Worm (Caenorhabditis elegans) whole organism, L4 larva: ENCODE results near the gene C23G10.7.

Source experiments
- R02D3.7 ChIP-seq: fragments of 150-350 bp; sonication (generic microtip); optimal IDR thresholded peaks from 3 replicates; lab custom pipeline; 2014; ENCODE audit warnings: missing biosample characterization, missing genetic modification characterization
- Y5F2A.4 ChIP-seq: fragments of 200-800 bp; sonication (Bioruptor generic); optimal IDR thresholded peaks from 2 replicates; lab custom pipeline; 2018; ENCODE audit warnings: mild to moderate bottlenecking, missing genetic modification characterization, missing compliant biosample characterization
- arid-1 ChIP-seq: fragments of 200-800 bp; sonication (Bioruptor generic); conservative IDR thresholded peaks from 2 replicates; pipeline ENCODE4 v1.3.6; 2022; ENCODE audit warnings: missing genetic modification reagents, missing genetic modification characterization, missing compliant biosample characterization
- ceh-32 ChIP-seq: sonication (generic microtip); optimal IDR thresholded peaks from 2 replicates; lab custom pipeline; 2016; ENCODE audit warnings: mild to moderate bottlenecking, missing genetic modification characterization, missing compliant biosample characterization; ENCODE audit not compliant: poor library complexity
- ceh-44 ChIP-seq: fragments of 200-800 bp; sonication (Bioruptor generic); IDR thresholded peaks from 2 replicates; pipeline ENCODE4 v1.3.6; 2022; ENCODE audit warnings: missing genetic modification reagents, missing genetic modification characterization, missing compliant biosample characterization
- ceh-82 ChIP-seq: sonication (generic microtip); optimal IDR thresholded peaks from 2 replicates; lab custom pipeline; 2017; ENCODE audit warnings: missing biosample characterization, missing genetic modification characterization
- cey-2 ChIP-seq: sonication (generic microtip); optimal IDR thresholded peaks from 3 replicates; lab custom pipeline; 2017; ENCODE audit warnings: missing genetic modification characterization, mild to moderate bottlenecking, missing compliant biosample characterization, antibody characterized with exemption, borderline replicate concordance; ENCODE audit not compliant: insufficient read depth
- ctbp-1 ChIP-seq: fragments of 200-800 bp; sonication (Bioruptor generic); IDR thresholded peaks from 2 replicates; pipeline ENCODE4 v1.3.6; 2022; ENCODE audit warnings: missing genetic modification reagents, missing genetic modification characterization, missing compliant biosample characterization
- daf-19 ChIP-seq: fragments of 200-800 bp; sonication (Bioruptor generic); conservative IDR thresholded peaks from 2 replicates; pipeline ENCODE4 v1.3.6; 2022; ENCODE audit warnings: missing genetic modification characterization, missing compliant biosample characterization
- dpl-1 ChIP-seq: fragments of 150-350 bp; optimal IDR thresholded peaks from 2 replicates; lab custom pipeline; 2014; ENCODE audit warnings: missing biosample characterization, missing genetic modification reagents, missing genetic modification characterization
- duxl-1 ChIP-seq: sonication (generic microtip); optimal IDR thresholded peaks from 2 replicates; lab custom pipeline; 2016; ENCODE audit warnings: mild to moderate bottlenecking, missing genetic modification characterization, moderate library complexity, missing compliant biosample characterization; ENCODE audit not compliant: poor library complexity
- egl-27 ChIP-seq: sonication (generic microtip); optimal IDR thresholded peaks from 3 replicates; lab custom pipeline; 2017; ENCODE audit warnings: missing biosample characterization, missing genetic modification reagents, missing genetic modification characterization
- egl-43 ChIP-seq: fragments of 200-800 bp; sonication (Bioruptor generic); IDR thresholded peaks from 2 replicates; pipeline ENCODE4 v1.3.6; 2022; ENCODE audit warnings: missing genetic modification reagents, missing genetic modification characterization, missing compliant biosample characterization
- fkh-10 ChIP-seq: fragments of 150-350 bp; optimal IDR thresholded peaks from 2 replicates; lab custom pipeline; 2014; ENCODE audit warnings: missing biosample characterization, missing genetic modification reagents, missing genetic modification characterization
- fos-1 ChIP-seq: fragments of 150-350 bp; optimal IDR thresholded peaks from 2 replicates; lab custom pipeline; 2014; ENCODE audit warnings: missing biosample characterization, missing genetic modification characterization
- gei-8 ChIP-seq: fragments of 200-800 bp; sonication (Bioruptor generic); optimal IDR thresholded peaks from 2 replicates; lab custom pipeline; 2018; ENCODE audit warnings: mild to moderate bottlenecking, missing genetic modification characterization, missing compliant biosample characterization
- hif-1 ChIP-seq, 2 experiments: sonication (generic microtip); optimal IDR thresholded peaks; 2 replicates each; lab custom pipeline; 2016 to 2017; ENCODE audit warnings: missing compliant biosample characterization in 2 of 2, missing genetic modification characterization in 2 of 2, missing genetic modification reagents in 2 of 2, missing genotype in 2 of 2, mild to moderate bottlenecking in 1 of 2
- hmg-1.1 ChIP-seq: fragments of 200-800 bp; sonication (Bioruptor generic); IDR thresholded peaks from 2 replicates; pipeline ENCODE4 v1.3.6; 2022; ENCODE audit warnings: missing genetic modification reagents, missing genetic modification characterization, missing compliant biosample characterization
- jun-1 ChIP-seq: fragments of 150-350 bp; optimal IDR thresholded peaks from 2 replicates; lab custom pipeline; 2014; ENCODE audit warnings: missing biosample characterization, missing genetic modification reagents, missing genetic modification characterization
- lim-7 ChIP-seq: fragments of 200-800 bp; sonication (Bioruptor generic); IDR thresholded peaks from 2 replicates; pipeline ENCODE4 v1.3.6; 2022; ENCODE audit warnings: missing genetic modification characterization, missing compliant biosample characterization
- lin-1 ChIP-seq: fragments of 200-800 bp; sonication (Bioruptor generic); IDR thresholded peaks from 2 replicates; pipeline ENCODE4 v1.3.6; 2022; ENCODE audit warnings: missing genetic modification reagents, missing genetic modification characterization, missing compliant biosample characterization
- lin-13 ChIP-seq: fragments of 150-350 bp; optimal IDR thresholded peaks from 2 replicates; lab custom pipeline; 2014; ENCODE audit warnings: missing biosample characterization, missing genetic modification reagents, missing genetic modification characterization
- lin-15B ChIP-seq: fragments of 150-350 bp; sonication (generic microtip); optimal IDR thresholded peaks from 3 replicates; lab custom pipeline; 2014; ENCODE audit warnings: missing biosample characterization, missing genetic modification characterization
- lin-39 ChIP-seq: fragments of 150-350 bp; optimal IDR thresholded peaks from 2 replicates; lab custom pipeline; 2014; ENCODE audit warnings: missing biosample characterization, missing genetic modification reagents, missing genetic modification characterization
- lir-3 ChIP-seq: sonication (generic microtip); optimal IDR thresholded peaks from 2 replicates; lab custom pipeline; 2016; ENCODE audit warnings: mild to moderate bottlenecking, missing genetic modification characterization, missing compliant biosample characterization
- madf-5 ChIP-seq, 2 experiments: fragments of 200-800 bp; sonication (Bioruptor generic); IDR thresholded peaks; 2 replicates each; pipeline ENCODE4 v1.3.6; 2022; ENCODE audit warnings: missing compliant biosample characterization in 2 of 2, missing genetic modification characterization in 2 of 2
- madf-9 ChIP-seq: fragments of 200-800 bp; sonication (Bioruptor generic); conservative IDR thresholded peaks from 2 replicates; pipeline ENCODE4 v1.3.6; 2022; ENCODE audit warnings: missing genetic modification reagents, missing genetic modification characterization, missing compliant biosample characterization
- mdl-1 ChIP-seq, 2 experiments: fragments of 150-350 bp in 1 of 2; sonication (generic microtip) in 1 of 2; optimal IDR thresholded peaks; 2 replicates each; lab custom pipeline; 2014 to 2017; ENCODE audit warnings: missing biosample characterization in 2 of 2, missing genetic modification characterization in 2 of 2
- mep-1 ChIP-seq: fragments of 150-350 bp; sonication (generic microtip); optimal IDR thresholded peaks from 3 replicates; lab custom pipeline; 2014; ENCODE audit warnings: missing biosample characterization, missing genetic modification characterization
- mes-2 ChIP-seq: sonication (generic microtip); optimal IDR thresholded peaks from 2 replicates; lab custom pipeline; 2016; ENCODE audit warnings: missing genotype, mild to moderate bottlenecking, missing genetic modification characterization, missing compliant biosample characterization; ENCODE audit not compliant: poor library complexity, severe bottlenecking
- mxl-3 ChIP-seq: fragments of 200-800 bp; sonication (Bioruptor generic); optimal IDR thresholded peaks from 2 replicates; lab custom pipeline; 2018; ENCODE audit warnings: mild to moderate bottlenecking, missing genetic modification characterization, missing compliant biosample characterization
- nhr-10 ChIP-seq: fragments of 150-350 bp; optimal IDR thresholded peaks from 2 replicates; lab custom pipeline; 2014; ENCODE audit warnings: missing biosample characterization, missing genetic modification characterization
- nhr-111 ChIP-seq: fragments of 200-800 bp; sonication (Bioruptor generic); optimal IDR thresholded peaks from 2 replicates; lab custom pipeline; 2018; ENCODE audit warnings: mild to moderate bottlenecking, missing genetic modification characterization, missing compliant biosample characterization
- nhr-237 ChIP-seq: sonication (generic microtip); optimal IDR thresholded peaks from 2 replicates; lab custom pipeline; 2017; ENCODE audit warnings: missing biosample characterization, missing genetic modification characterization
- nhr-42 ChIP-seq: fragments of 200-800 bp; sonication (Bioruptor generic); IDR thresholded peaks from 2 replicates; pipeline ENCODE4 v1.3.6; 2022; ENCODE audit warnings: missing genetic modification characterization, missing compliant biosample characterization
- nhr-6 ChIP-seq: fragments of 150-350 bp; optimal IDR thresholded peaks from 2 replicates; lab custom pipeline; 2014; ENCODE audit warnings: missing biosample characterization, missing genetic modification characterization
- nhr-77 ChIP-seq: fragments of 150-350 bp; optimal IDR thresholded peaks from 2 replicates; lab custom pipeline; 2014; ENCODE audit warnings: missing biosample characterization, missing genetic modification characterization
- php-3 ChIP-seq: fragments of 200-800 bp; sonication (Bioruptor generic); IDR thresholded peaks from 2 replicates; pipeline ENCODE4 v1.3.6; 2022; ENCODE audit warnings: missing genetic modification reagents, missing genetic modification characterization, missing compliant biosample characterization
- pqm-1 ChIP-seq: sonication (generic microtip); optimal IDR thresholded peaks from 2 replicates; lab custom pipeline; 2017; ENCODE audit warnings: missing biosample characterization, missing genetic modification characterization
- saeg-2 ChIP-seq: fragments of 200-800 bp; sonication (Bioruptor generic); IDR thresholded peaks from 2 replicates; pipeline ENCODE4 v1.3.6; 2022; ENCODE audit warnings: missing genetic modification reagents, missing genetic modification characterization, missing compliant biosample characterization
- set-16 ChIP-seq: fragments of 200-800 bp; sonication (Bioruptor generic); IDR thresholded peaks from 2 replicates; pipeline ENCODE4 v1.3.6; 2022; ENCODE audit warnings: missing genetic modification reagents, missing genetic modification characterization, missing compliant biosample characterization
- skn-1 ChIP-seq: fragments of 150-350 bp; optimal IDR thresholded peaks from 2 replicates; lab custom pipeline; 2014; ENCODE audit warnings: missing biosample characterization, missing genetic modification characterization
- spr-3 ChIP-seq: fragments of 200-800 bp; sonication (Bioruptor generic); optimal IDR thresholded peaks from 2 replicates; lab custom pipeline; 2018; ENCODE audit warnings: mild to moderate bottlenecking, missing genetic modification characterization, missing compliant biosample characterization
- tag-97 ChIP-seq: fragments of 200-800 bp; sonication (Bioruptor generic); IDR thresholded peaks from 2 replicates; pipeline ENCODE4 v1.3.6; 2022; ENCODE audit warnings: missing genetic modification characterization, missing compliant biosample characterization
- tra-1 ChIP-seq: fragments of 200-800 bp; sonication (Bioruptor generic); IDR thresholded peaks from 2 replicates; pipeline ENCODE4 v1.3.6; 2022; ENCODE audit warnings: missing genetic modification reagents, missing genetic modification characterization, missing compliant biosample characterization
- unc-39 ChIP-seq: sonication (generic microtip); optimal IDR thresholded peaks from 2 replicates; lab custom pipeline; 2017; ENCODE audit warnings: missing biosample characterization, missing genetic modification characterization
- zag-1 ChIP-seq: fragments of 150-350 bp; optimal IDR thresholded peaks from 2 replicates; lab custom pipeline; 2014; ENCODE audit warnings: missing biosample characterization, missing genetic modification characterization
- zip-11 ChIP-seq: fragments of 200-800 bp; sonication (Bioruptor generic); IDR thresholded peaks from 2 replicates; pipeline ENCODE4 v1.3.6; 2022; ENCODE audit warnings: missing genetic modification characterization, missing compliant biosample characterization
- ztf-11 ChIP-seq: fragments of 150-350 bp; optimal IDR thresholded peaks from 2 replicates; lab custom pipeline; 2014; ENCODE audit warnings: missing biosample characterization, missing genetic modification characterization
- ztf-7 ChIP-seq: fragments of 150-350 bp; optimal IDR thresholded peaks from 2 replicates; lab custom pipeline; 2014; ENCODE audit warnings: missing biosample characterization, missing genetic modification characterization

Gene C23G10.7

DNA sequence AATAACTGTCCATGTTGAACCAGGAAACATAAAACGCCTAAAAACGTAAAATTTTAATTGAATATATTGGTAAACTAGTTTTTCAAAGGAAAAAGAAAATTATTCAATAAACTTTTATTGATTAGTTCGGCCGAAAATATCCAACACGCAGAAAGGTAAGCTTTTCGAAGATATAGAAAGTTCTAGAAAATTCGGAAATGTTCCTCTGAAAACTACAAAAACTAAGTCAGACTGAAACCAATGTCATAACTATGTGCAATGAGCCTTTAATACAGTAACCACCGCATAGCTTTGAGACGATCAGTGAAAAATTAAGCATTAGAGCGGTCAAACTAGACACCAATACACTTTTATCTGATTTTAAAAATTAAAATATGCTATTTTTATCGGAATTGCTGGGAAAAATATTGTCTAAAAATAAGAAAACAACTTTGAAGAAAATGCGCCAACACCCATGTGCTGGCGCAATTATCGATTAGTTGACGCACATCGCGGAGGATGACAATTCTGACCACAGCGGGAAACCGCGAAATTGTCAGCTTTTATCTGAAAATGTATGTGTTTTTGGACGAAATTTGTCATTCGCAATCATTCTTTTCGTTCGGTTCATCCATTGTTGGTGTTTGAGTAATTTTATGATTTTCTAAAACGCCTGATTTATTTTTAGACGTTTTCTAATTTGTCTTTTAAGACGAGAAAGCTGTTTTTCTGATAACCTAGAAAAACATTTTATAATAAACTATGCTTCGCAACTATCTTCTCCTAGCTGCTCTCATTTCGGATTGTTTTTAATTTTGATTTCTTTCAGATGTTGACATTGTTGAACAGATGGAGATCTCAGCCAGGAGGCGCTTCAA is at the start of gene C23G10.7, which contains the start of gene rpn-2 (continued):
- TF ChIP-seq ceh-32 = no peak
- TF ChIP-seq nhr-6 = peak; percentile 66
- TF ChIP-seq mes-2 = peak; percentile 64
- no peak for TF ChIP-seq jun-1 (tag; lab: Kevin White, UChicago)
- no peak for TF ChIP-seq madf-5 (GFP tag; IDR thresholded peaks at IDR 0.05; lab: Robert Waterston, UW)
- TF ChIP-seq tag-97 (GFP tag; lab: Robert Waterston, UW) = no peak
- no peak for TF ChIP-seq ceh-44 (GFP tag; lab: Robert Waterston, UW)
- TF ChIP-seq zip-11 (GFP tag; lab: Robert Waterston, UW) = no peak
- no peak for TF ChIP-seq skn-1 (tag; lab: Kevin White, UChicago)
- no peak for TF ChIP-seq cey-2 (tag; lab: Kevin White, UChicago)
- peak; percentile 53; the same call in 1 of the 2 replicates for TF ChIP-seq hmg-1.1 (GFP tag; lab: Robert Waterston, UW)
- no peak for TF ChIP-seq nhr-10 (tag; lab: Kevin White, UChicago)
- no peak for TF ChIP-seq nhr-237
- TF ChIP-seq fkh-10 (GFP tag; lab: Kevin White, UChicago) = no peak
- TF ChIP-seq spr-3 (GFP tag; lab: Kevin White, UChicago) = no peak
- TF ChIP-seq arid-1 (GFP tag; lab: Robert Waterston, UW) = no peak
- no peak for TF ChIP-seq duxl-1 (tag; lab: Kevin White, UChicago)
- no peak for TF ChIP-seq ceh-82
- TF ChIP-seq ztf-7 = peak; percentile 41
- no peak for TF ChIP-seq ctbp-1 (GFP tag; lab: Robert Waterston, UW)
- TF ChIP-seq R02D3.7 (tag; lab: Kevin White, UChicago) = no peak
- no peak for TF ChIP-seq lin-15B (tag; lab: Kevin White, UChicago)
- TF ChIP-seq nhr-42 (GFP tag; lab: Robert Waterston, UW) = no peak
- TF ChIP-seq lin-39 (tag; lab: Kevin White, UChicago) = no peak
- TF ChIP-seq set-16 = no peak
- TF ChIP-seq zag-1 = no peak
- no peak for TF ChIP-seq tra-1 (GFP tag; lab: Robert Waterston, UW)
- TF ChIP-seq madf-9 = no peak
- TF ChIP-seq unc-39 = no peak
- TF ChIP-seq mep-1 (tag; lab: Kevin White, UChicago) = peak; percentile 64
- TF ChIP-seq nhr-111 (GFP tag; lab: Kevin White, UChicago) = no peak
- TF ChIP-seq mxl-3 (GFP tag; lab: Kevin White, UChicago) = no peak
- TF ChIP-seq fos-1 (tag; lab: Kevin White, UChicago) = no peak
- no peak for TF ChIP-seq nhr-77 (tag; lab: Kevin White, UChicago)
- no peak for TF ChIP-seq ztf-11 (tag; lab: Kevin White, UChicago)
- no peak for TF ChIP-seq mdl-1 (tag; optimal IDR thresholded peaks at IDR 0.05; lab: Kevin White, UChicago)
- TF ChIP-seq Y5F2A.4 (GFP tag; lab: Kevin White, UChicago) = no peak
- no peak for TF ChIP-seq gei-8 (GFP tag; lab: Kevin White, UChicago)
- no peak for TF ChIP-seq egl-43
- no peak for TF ChIP-seq egl-27 (tag; lab: Kevin White, UChicago)
- no peak for TF ChIP-seq lin-1 (GFP tag; lab: Robert Waterston, UW)
- TF ChIP-seq hif-1 (tag; optimal IDR thresholded peaks at IDR 0.05; lab: Kevin White, UChicago) = peak in 1 of 2 experiments; percentile 28
- TF ChIP-seq daf-19 = no peak
- no peak for TF ChIP-seq lin-13 (GFP tag; lab: Kevin White, UChicago)
- TF ChIP-seq lir-3 (tag; lab: Kevin White, UChicago) = no peak
- no peak for TF ChIP-seq lim-7
- no peak for TF ChIP-seq pqm-1 (tag; lab: Kevin White, UChicago)
- peak; percentile 75 for TF ChIP-seq dpl-1 (GFP tag; lab: Kevin White, UChicago)
- no peak for TF ChIP-seq saeg-2 (GFP tag; lab: Robert Waterston, UW)
- TF ChIP-seq php-3 (GFP tag; lab: Robert Waterston, UW) = no peak
